Worm (Caenorhabditis elegans) whole organism, mixed stage, embryonic: ENCODE results near the gene phy-2.

ENCODE experiments used
- blmp-1 ChIP-seq: fragments of 150-350 bp; optimal IDR thresholded peaks from 2 replicates; lab custom pipeline; 2014; ENCODE audit warnings: missing biosample characterization, missing genetic modification characterization
- ces-1 ChIP-seq: fragments of 150-350 bp; optimal IDR thresholded peaks from 2 replicates; lab custom pipeline; 2014; ENCODE audit warnings: missing biosample characterization, missing genetic modification reagents, missing genetic modification characterization
- drap-1 ChIP-seq: fragments of 200-800 bp; sonication (Bioruptor generic); optimal IDR thresholded peaks from 3 replicates; lab custom pipeline; 2018; ENCODE audit warnings: mild to moderate bottlenecking, missing genetic modification characterization, missing compliant biosample characterization
- nhr-12 ChIP-seq: fragments of 150-350 bp; optimal IDR thresholded peaks from 2 replicates; lab custom pipeline; 2014; ENCODE audit warnings: missing biosample characterization, missing genetic modification characterization
- pha-4 ChIP-seq: fragments of 150-350 bp; optimal IDR thresholded peaks from 2 replicates; lab custom pipeline; 2018; ENCODE audit warnings: missing biosample characterization, missing genetic modification reagents, missing genetic modification characterization
- unc-39 ChIP-seq: fragments of 150-350 bp; optimal IDR thresholded peaks from 2 replicates; lab custom pipeline; 2014; ENCODE audit warnings: missing biosample characterization, missing genetic modification characterization
- unc-62 ChIP-seq: fragments of 150-350 bp; optimal IDR thresholded peaks from 2 replicates; lab custom pipeline; 2014; ENCODE audit warnings: missing biosample characterization, missing genetic modification reagents, missing genetic modification characterization
- zip-8 ChIP-seq: fragments of 150-350 bp; optimal IDR thresholded peaks from 2 replicates; lab custom pipeline; 2014; ENCODE audit warnings: missing biosample characterization, missing genetic modification characterization
- ztf-11 ChIP-seq: fragments of 150-350 bp; optimal IDR thresholded peaks from 2 replicates; lab custom pipeline; 2014; ENCODE audit warnings: missing biosample characterization, missing genetic modification characterization

ce11 chrIV:12227012-12227411 is 11.2 kb upstream of the phy-2 start, which contains the start of gene mlt-3:
- TF ChIP-seq nhr-12 (no peak), drap-1 (GFP tag; lab: Kevin White, UChicago) (no peak), unc-62 (no peak), unc-39 (no peak), ces-1 (GFP tag; lab: Kevin White, UChicago) (no peak), pha-4 (tag; lab: Kevin White, UChicago) (no peak), ztf-11 (tag; lab: Kevin White, UChicago) (no peak), zip-8 (tag; lab: Kevin White, UChicago) (no peak), blmp-1 (tag; lab: Kevin White, UChicago) (no peak)
